Fruit fly (Drosophila melanogaster) Kc167 (cell line): ENCODE data around the gene lectin-33A.

Experiments used
- Myc ChIP-seq: fragments of >200 bp; optimal IDR thresholded peaks from 2 replicates; lab custom pipeline; 2017; ENCODE audit warnings: missing external identifiers
- Sin3A ChIP-seq: fragments of >200 bp; optimal IDR thresholded peaks from 2 replicates; lab custom pipeline; 2018; ENCODE audit warnings: missing external identifiers
- h ChIP-seq: fragments of >200 bp; optimal IDR thresholded peaks from 3 replicates; lab custom pipeline; 2018; ENCODE audit warnings: missing external identifiers
- insv ChIP-seq: fragments of >200 bp; optimal IDR thresholded peaks from 3 replicates; lab custom pipeline; 2018; ENCODE audit warnings: missing external identifiers
- psq ChIP-seq: fragments of >200 bp; optimal IDR thresholded peaks from 2 replicates; lab custom pipeline; 2017; ENCODE audit warnings: missing external identifiers
- ttk ChIP-seq: sonication (Bioruptor generic); optimal IDR thresholded peaks from 2 replicates; lab custom pipeline; 2017; ENCODE audit warnings: missing external identifiers

lectin-33A gene

DNA sequence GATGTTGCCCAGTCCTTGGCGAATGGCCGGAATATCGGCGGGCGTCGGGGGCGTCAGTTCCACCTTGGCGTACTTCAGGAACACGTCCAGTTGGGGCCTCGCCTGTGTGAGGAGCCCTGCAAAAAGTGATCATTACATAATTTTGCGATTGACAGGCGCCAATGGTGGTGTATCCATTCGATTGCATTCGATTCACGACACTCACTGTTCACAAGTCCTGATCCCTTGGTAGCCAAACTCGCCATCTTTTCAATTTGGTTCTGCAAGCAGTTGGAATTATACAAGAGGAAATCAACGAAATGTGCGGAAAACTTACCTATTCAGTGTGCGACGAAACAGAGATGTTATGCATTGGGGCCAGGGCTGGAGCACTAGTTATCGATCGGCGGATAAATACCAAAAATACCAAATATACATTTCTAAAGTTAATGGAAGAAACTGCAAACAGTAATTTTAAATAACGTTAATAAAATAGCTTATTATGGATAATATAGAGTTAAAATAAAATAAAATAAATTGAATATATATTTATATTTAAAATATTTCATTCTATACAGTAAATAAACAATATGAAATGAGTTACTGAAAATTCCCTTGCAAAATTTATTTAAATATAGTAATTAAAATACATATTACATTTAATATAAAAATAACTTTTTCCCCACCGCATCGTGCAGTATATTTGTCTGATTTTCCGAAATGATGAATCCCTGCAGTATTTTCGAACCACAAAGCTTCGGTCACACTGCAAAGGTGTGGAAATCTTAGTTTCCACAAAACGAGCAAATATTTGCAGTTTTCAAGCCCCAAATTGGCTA lies 25.6 kb upstream of the lectin-33A start, which contains the start of the genes ATPsynG and SCAR:
Gene ATPsynG (minus strand): TSS at position 354 of the 818 bp plus-strand sequence.
Gene SCAR (plus strand): TSS at position 727 of the 818 bp plus-strand sequence.
- TF ChIP-seq ttk (no peak), Myc (lab: Kevin White, UChicago) (no peak), h (lab: Kevin White, UChicago) (no peak), insv (no peak), Sin3A (lab: Kevin White, UChicago) (no peak), psq (lab: Kevin White, UChicago) (no peak)

DNA sequence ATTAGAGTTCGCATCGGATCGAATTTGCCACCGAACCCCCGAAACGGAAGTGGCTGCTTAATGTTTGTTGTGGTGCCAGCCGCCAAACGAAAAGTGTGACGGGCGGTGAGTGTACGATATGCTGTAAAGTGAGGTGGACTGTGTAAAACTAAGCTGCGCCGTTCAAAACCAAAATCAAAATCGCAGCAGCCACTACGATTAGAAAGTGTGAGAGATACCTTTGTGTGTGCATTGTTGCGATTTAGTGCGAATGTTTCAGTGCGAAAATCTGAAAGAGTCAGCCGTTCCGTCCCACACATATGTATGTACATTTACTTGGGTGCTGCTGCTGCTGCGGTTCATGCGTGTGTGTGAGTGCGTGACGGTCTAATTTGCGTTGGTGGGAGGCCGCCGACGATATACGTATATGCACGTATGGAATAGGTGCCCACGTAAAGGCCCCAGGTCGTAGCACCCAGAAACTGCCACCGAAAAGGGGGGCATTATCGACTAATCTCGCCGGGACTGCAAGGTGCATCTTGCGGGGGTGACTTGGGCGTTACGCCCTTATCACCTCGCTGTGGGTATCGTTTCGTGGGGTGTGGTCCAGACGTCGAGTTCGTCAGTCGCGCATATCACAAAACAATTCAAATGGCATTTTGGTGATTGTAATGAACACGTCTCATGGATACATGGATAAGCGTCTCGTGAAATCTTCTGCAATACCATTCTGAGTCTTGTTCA lies 24.8 kb upstream of the lectin-33A start:
- TF ChIP-seq psq (lab: Kevin White, UChicago): no peak
- TF ChIP-seq Myc (lab: Kevin White, UChicago): no peak
- TF ChIP-seq h (lab: Kevin White, UChicago): no peak

- TF ChIP-seq Myc (lab: Kevin White, UChicago): no peak
- no peak for TF ChIP-seq h (lab: Kevin White, UChicago)
- TF ChIP-seq Sin3A (lab: Kevin White, UChicago): no peak
- TF ChIP-seq ttk: no peak
- TF ChIP-seq psq (lab: Kevin White, UChicago): no peak
- TF ChIP-seq insv: no peak
Measured at dm6 chr2L:10986138-10986537, 15.7 kb upstream of the lectin-33A start.

DNA sequence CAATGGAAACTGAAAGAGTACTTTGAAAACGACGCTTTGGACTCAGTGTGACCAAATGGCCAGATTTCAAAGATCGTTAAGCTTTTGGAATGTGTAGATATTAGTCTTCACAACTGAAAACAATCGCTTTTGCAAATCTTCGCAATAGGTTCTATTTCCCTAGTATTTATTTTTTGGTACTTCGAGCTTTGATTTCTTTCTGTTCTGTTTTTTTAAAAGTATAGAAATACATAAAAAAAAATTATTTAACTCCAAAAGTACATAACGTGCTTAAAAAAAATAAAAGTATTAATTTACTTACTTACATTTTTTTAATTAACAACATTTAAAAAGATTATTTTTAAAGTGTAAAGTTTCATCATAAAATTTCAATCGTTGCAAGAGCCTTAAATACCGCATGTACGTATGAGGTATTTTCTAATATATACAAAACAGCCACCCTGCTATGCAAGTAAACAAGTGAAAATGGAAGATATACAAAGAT lies 14.5 kb upstream of the lectin-33A start, which contains the start of the genes piwi and CG12253:
Gene piwi (minus strand): TSS at position 51 of the 484 bp plus-strand sequence.
Gene CG12253 (plus strand): TSS at position 437 of the 484 bp plus-strand sequence.
- TF ChIP-seq ttk: no peak

- TF ChIP-seq Sin3A (lab: Kevin White, UChicago): no peak
- TF ChIP-seq psq (lab: Kevin White, UChicago): no peak
- no peak for TF ChIP-seq insv
- no peak for TF ChIP-seq h (lab: Kevin White, UChicago)
- no peak for TF ChIP-seq ttk
- no peak for TF ChIP-seq Myc (lab: Kevin White, UChicago)
Measured at dm6 chr2L:10988026-10988425, 13.8 kb upstream of the lectin-33A start.

dm6 chr2L:10989162-10989561 lies 12.7 kb upstream of the lectin-33A start, which contains the start of gene TTLL4A:
Gene TTLL4A, plus strand, starts transcription at chr2L:10989401.
- TF ChIP-seq insv (no peak), psq (lab: Kevin White, UChicago) (no peak), Myc (lab: Kevin White, UChicago) (no peak), ttk (no peak), Sin3A (lab: Kevin White, UChicago) (no peak), h (lab: Kevin White, UChicago) (no peak)

- TF ChIP-seq Sin3A (lab: Kevin White, UChicago) (no peak), Myc (lab: Kevin White, UChicago) (no peak), ttk (no peak)
Measured at dm6 chr2L:11003925-11004673, 2.2 kb downstream of the lectin-33A start, which contains the start of gene RpL9. Gene RpL9, minus strand, starts transcription at chr2L:11004189.

- TF ChIP-seq insv (no peak), Myc (lab: Kevin White, UChicago) (no peak), h (lab: Kevin White, UChicago) (no peak), Sin3A (lab: Kevin White, UChicago) (no peak), ttk (no peak), psq (lab: Kevin White, UChicago) (no peak)
Measured at dm6 chr2L:11004674-11005045, 2.8 kb downstream of the lectin-33A start, which contains the start of gene Nup154. Gene Nup154, plus strand, starts transcription at chr2L:11004820.

dm6 chr2L:11010999-11011398 lies 9.1 kb downstream of the lectin-33A start, which contains the start of the genes Art8 and dUTPase:
Gene Art8, minus strand, starts transcription at chr2L:11011086.
Gene dUTPase, plus strand, starts transcription at chr2L:11011312.
- TF ChIP-seq ttk: no peak
- no peak for TF ChIP-seq h (lab: Kevin White, UChicago)
- TF ChIP-seq Sin3A (lab: Kevin White, UChicago): no peak
- no peak for TF ChIP-seq insv
- no peak for TF ChIP-seq Myc (lab: Kevin White, UChicago)
- no peak for TF ChIP-seq psq (lab: Kevin White, UChicago)

dm6 chr2L:11014018-11014611 lies 12.2 kb downstream of the lectin-33A start:
- TF ChIP-seq Myc (lab: Kevin White, UChicago): no peak
- no peak for TF ChIP-seq Sin3A (lab: Kevin White, UChicago)
- TF ChIP-seq ttk: no peak
- no peak for TF ChIP-seq h (lab: Kevin White, UChicago)
- TF ChIP-seq psq (lab: Kevin White, UChicago): no peak
- no peak for TF ChIP-seq insv

DNA sequence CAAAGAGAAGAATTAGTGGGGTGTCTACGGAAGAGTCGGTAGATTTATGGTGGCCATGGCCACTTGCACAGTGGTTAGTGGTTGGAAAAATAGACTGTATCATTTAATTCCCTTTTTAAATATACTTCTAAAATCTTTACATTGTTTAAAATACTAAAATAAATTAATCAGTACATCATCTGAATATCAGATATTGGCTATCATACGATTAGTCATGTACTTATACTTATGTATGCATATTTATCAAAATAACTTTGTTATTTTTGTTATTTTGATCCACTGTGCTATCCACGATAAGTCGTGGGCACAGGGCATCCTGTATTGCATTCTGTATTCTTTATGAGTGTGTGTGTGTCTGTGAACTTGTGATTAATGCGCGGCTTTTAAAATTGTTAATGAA lies 12.8 kb downstream of the lectin-33A start:
- TF ChIP-seq Myc (lab: Kevin White, UChicago) (no peak), h (lab: Kevin White, UChicago) (no peak), ttk (no peak), Sin3A (lab: Kevin White, UChicago) (no peak), psq (lab: Kevin White, UChicago) (no peak), insv (no peak)
